Worm (Caenorhabditis elegans) whole organism, L3 larva: Measurements from ENCODE around the gene R11E3.2.

Experiments
- R02D3.7 ChIP-seq: fragments of 150-350 bp; optimal IDR thresholded peaks from 2 replicates; lab custom pipeline; 2014; ENCODE audit warnings: missing biosample characterization, missing genetic modification characterization
- ZK546.5 ChIP-seq: sonication (generic microtip); optimal IDR thresholded peaks from 2 replicates; lab custom pipeline; 2017; ENCODE audit warnings: missing biosample characterization, missing genetic modification characterization
- aly-2 ChIP-seq: fragments of 150-350 bp; optimal IDR thresholded peaks from 2 replicates; lab custom pipeline; 2014; ENCODE audit warnings: missing biosample characterization, missing genetic modification characterization
- ama-1 ChIP-seq: fragments of 150-350 bp; optimal IDR thresholded peaks from 2 replicates; lab custom pipeline; 2018
- ceh-16 ChIP-seq: sonication (generic microtip); optimal IDR thresholded peaks from 2 replicates; lab custom pipeline; 2017; ENCODE audit warnings: missing biosample characterization, missing genetic modification characterization
- ceh-28 ChIP-seq: fragments of 150-350 bp; optimal IDR thresholded peaks from 2 replicates; lab custom pipeline; 2014; ENCODE audit warnings: missing biosample characterization, missing genetic modification reagents, missing genetic modification characterization
- ceh-82 ChIP-seq: fragments of 150-350 bp; optimal IDR thresholded peaks from 2 replicates; lab custom pipeline; 2014; ENCODE audit warnings: missing biosample characterization, missing genetic modification characterization
- ceh-9 ChIP-seq: sonication (generic microtip); optimal IDR thresholded peaks from 2 replicates; lab custom pipeline; 2018; ENCODE audit warnings: missing biosample characterization, missing genetic modification characterization
- daf-12 ChIP-seq: fragments of 150-350 bp; optimal IDR thresholded peaks from 2 replicates; lab custom pipeline; 2014; ENCODE audit warnings: missing biosample characterization, missing genetic modification reagents, missing genetic modification characterization
- egl-27 ChIP-seq: sonication (generic microtip); optimal IDR thresholded peaks from 4 replicates; lab custom pipeline; 2017; ENCODE audit warnings: missing biosample characterization, missing genetic modification reagents, missing genetic modification characterization
- egl-5 ChIP-seq: fragments of 150-350 bp; optimal IDR thresholded peaks from 2 replicates; lab custom pipeline; 2017; ENCODE audit warnings: missing biosample characterization, missing genetic modification reagents, missing genetic modification characterization, inconsistent platforms
- elt-1 ChIP-seq: fragments of 150-350 bp; optimal IDR thresholded peaks from 2 replicates; lab custom pipeline; 2014; ENCODE audit warnings: missing biosample characterization, missing genetic modification characterization
- elt-2 ChIP-seq: sonication (generic microtip); optimal IDR thresholded peaks from 2 replicates; lab custom pipeline; 2016; ENCODE audit warnings: missing genetic modification reagents, mild to moderate bottlenecking, missing genetic modification characterization, missing compliant biosample characterization
- elt-3 ChIP-seq, 3 experiments: fragments of 150-350 bp in 1 of 3; sonication (generic microtip) in 2 of 3; optimal IDR thresholded peaks; 2 replicates in 2 of 3; 4 replicates in 1 of 3; lab custom pipeline; 2014 to 2017; ENCODE audit warnings: missing biosample characterization in 3 of 3, missing genetic modification characterization in 3 of 3
- eor-1 ChIP-seq, 2 experiments: fragments of 150-350 bp; optimal IDR thresholded peaks; 2 replicates each; lab custom pipeline; 2014 to 2018; ENCODE audit warnings: missing biosample characterization in 2 of 2, missing genetic modification characterization in 2 of 2
- fkh-10 ChIP-seq: sonication (generic microtip); optimal IDR thresholded peaks from 2 replicates; lab custom pipeline; 2017; ENCODE audit warnings: missing biosample characterization, missing genetic modification reagents, missing genetic modification characterization
- fkh-2 ChIP-seq: fragments of 150-350 bp; optimal IDR thresholded peaks from 2 replicates; lab custom pipeline; 2014; ENCODE audit warnings: missing biosample characterization, missing genetic modification reagents, missing genetic modification characterization
- fos-1 ChIP-seq: fragments of 150-350 bp; optimal IDR thresholded peaks from 2 replicates; lab custom pipeline; 2014; ENCODE audit warnings: missing biosample characterization, missing genetic modification characterization
- hmg-11 ChIP-seq: sonication (generic microtip); optimal IDR thresholded peaks from 2 replicates; lab custom pipeline; 2016; ENCODE audit warnings: missing genetic modification characterization, missing compliant biosample characterization
- jun-1 ChIP-seq: fragments of 150-350 bp; optimal IDR thresholded peaks from 2 replicates; lab custom pipeline; 2014; ENCODE audit warnings: missing biosample characterization, missing genetic modification reagents, missing genetic modification characterization
- lin-15B ChIP-seq: fragments of 150-350 bp; optimal IDR thresholded peaks from 2 replicates; lab custom pipeline; 2014; ENCODE audit warnings: missing biosample characterization, missing genetic modification characterization
- lin-39 ChIP-seq: fragments of 150-350 bp; optimal IDR thresholded peaks from 2 replicates; lab custom pipeline; 2018; ENCODE audit warnings: missing biosample characterization, missing genetic modification reagents, missing genetic modification characterization
- lsy-12 ChIP-seq: sonication (generic microtip); optimal IDR thresholded peaks from 2 replicates; lab custom pipeline; 2016; ENCODE audit warnings: mild to moderate bottlenecking, missing genetic modification characterization, missing compliant biosample characterization
- mdl-1 ChIP-seq: fragments of 150-350 bp; optimal IDR thresholded peaks from 2 replicates; lab custom pipeline; 2014; ENCODE audit warnings: missing biosample characterization, missing genetic modification characterization
- mml-1 ChIP-seq: fragments of 150-350 bp; sonication (generic microtip); optimal IDR thresholded peaks from 3 replicates; lab custom pipeline; 2014; ENCODE audit warnings: missing biosample characterization, missing genetic modification characterization
- nfya-1 ChIP-seq: sonication (generic microtip); optimal IDR thresholded peaks from 2 replicates; lab custom pipeline; 2017; ENCODE audit warnings: missing genetic modification characterization, mild to moderate bottlenecking, missing compliant biosample characterization, antibody characterized with exemption, moderate library complexity; ENCODE audit not compliant: insufficient read depth
- nhr-11 ChIP-seq: fragments of 150-350 bp; optimal IDR thresholded peaks from 2 replicates; lab custom pipeline; 2014; ENCODE audit warnings: missing biosample characterization, missing genetic modification characterization
- nhr-12 ChIP-seq: fragments of 150-350 bp; optimal IDR thresholded peaks from 2 replicates; lab custom pipeline; 2014; ENCODE audit warnings: missing biosample characterization, missing genetic modification characterization
- nhr-23 ChIP-seq: fragments of 150-350 bp; optimal IDR thresholded peaks from 2 replicates; lab custom pipeline; 2014; ENCODE audit warnings: missing biosample characterization, missing genetic modification reagents, missing genetic modification characterization
- nhr-237 ChIP-seq: fragments of 150-350 bp; optimal IDR thresholded peaks from 2 replicates; lab custom pipeline; 2014; ENCODE audit warnings: missing biosample characterization, missing genetic modification characterization
- nhr-25 ChIP-seq: sonication (generic microtip); optimal IDR thresholded peaks from 2 replicates; lab custom pipeline; 2017; ENCODE audit warnings: missing biosample characterization, missing genetic modification characterization
- nhr-28 ChIP-seq: fragments of 150-350 bp; optimal IDR thresholded peaks from 2 replicates; lab custom pipeline; 2014; ENCODE audit warnings: missing biosample characterization, missing genetic modification characterization
- nhr-43 ChIP-seq: sonication (generic microtip); optimal IDR thresholded peaks from 2 replicates; lab custom pipeline; 2016; ENCODE audit warnings: mild to moderate bottlenecking, missing genetic modification characterization, missing compliant biosample characterization; ENCODE audit not compliant: poor library complexity, severe bottlenecking
- nhr-67 ChIP-seq: fragments of 150-350 bp; optimal IDR thresholded peaks from 2 replicates; lab custom pipeline; 2014; ENCODE audit warnings: missing biosample characterization, missing genetic modification characterization
- nhr-76 ChIP-seq: fragments of 150-350 bp; sonication (generic microtip); optimal IDR thresholded peaks from 5 replicates; lab custom pipeline; 2014; ENCODE audit warnings: missing biosample characterization, missing genetic modification characterization
- nhr-77 ChIP-seq: fragments of 150-350 bp; optimal IDR thresholded peaks from 2 replicates; lab custom pipeline; 2014; ENCODE audit warnings: missing biosample characterization, missing genetic modification characterization
- pha-4 ChIP-seq: fragments of 150-350 bp; optimal IDR thresholded peaks from 2 replicates; lab custom pipeline; 2014; ENCODE audit warnings: missing biosample characterization, missing genetic modification reagents, missing genetic modification characterization
- pqm-1 ChIP-seq: fragments of 150-350 bp; optimal IDR thresholded peaks from 2 replicates; lab custom pipeline; 2017; ENCODE audit warnings: missing biosample characterization, missing genetic modification characterization, inconsistent platforms
- sea-2 ChIP-seq: fragments of 150-350 bp; sonication (generic microtip); optimal IDR thresholded peaks from 4 replicates; lab custom pipeline; 2014; ENCODE audit warnings: missing biosample characterization, missing genetic modification reagents, missing genetic modification characterization
- skn-1 ChIP-seq: fragments of 150-350 bp; optimal IDR thresholded peaks from 2 replicates; lab custom pipeline; 2014; ENCODE audit warnings: missing biosample characterization, missing genetic modification characterization
- snpc-4 ChIP-seq: fragments of 150-350 bp; optimal IDR thresholded peaks from 2 replicates; lab custom pipeline; 2014; ENCODE audit warnings: missing biosample characterization, missing genetic modification characterization
- tbx-2 ChIP-seq: sonication (generic microtip); optimal IDR thresholded peaks from 2 replicates; lab custom pipeline; 2016; ENCODE audit warnings: mild to moderate bottlenecking, missing genetic modification characterization, missing compliant biosample characterization
- unc-39 ChIP-seq: sonication (generic microtip); optimal IDR thresholded peaks from 4 replicates; lab custom pipeline; 2017; ENCODE audit warnings: missing biosample characterization, missing genetic modification characterization
- unc-62 ChIP-seq: fragments of 150-350 bp; sonication (generic microtip); optimal IDR thresholded peaks from 4 replicates; lab custom pipeline; 2014; ENCODE audit warnings: missing biosample characterization, missing genetic modification reagents, missing genetic modification characterization
- zag-1 ChIP-seq: fragments of 150-350 bp; optimal IDR thresholded peaks from 2 replicates; lab custom pipeline; 2014; ENCODE audit warnings: missing biosample characterization, missing genetic modification characterization
- ztf-11 ChIP-seq: fragments of 150-350 bp; optimal IDR thresholded peaks from 2 replicates; lab custom pipeline; 2014; ENCODE audit warnings: missing biosample characterization, missing genetic modification characterization
- ztf-4 ChIP-seq: fragments of 150-350 bp; optimal IDR thresholded peaks from 2 replicates; lab custom pipeline; 2014; ENCODE audit warnings: missing biosample characterization, missing genetic modification characterization

Gene R11E3.2

ce11 chrIV:4749155-4749554, 22.7 kb upstream of the R11E3.2 start:
- TF ChIP-seq nhr-25 (tag; lab: Kevin White, UChicago) (no peak), nhr-77 (no peak)
- TF ChIP-seq, all 47 proteins: peak for 0

- TF ChIP-seq mml-1 (tag; lab: Kevin White, UChicago): no peak
- TF ChIP-seq elt-2 (tag; lab: Kevin White, UChicago): peak; percentile 98
- peak; percentile 98 for TF ChIP-seq tbx-2
- peak; percentile 100 for TF ChIP-seq fkh-10 (GFP tag; lab: Kevin White, UChicago)
- peak; percentile 97 for TF ChIP-seq aly-2 (tag; lab: Kevin White, UChicago)
- TF ChIP-seq ceh-16: peak; percentile 60
- TF ChIP-seq ceh-28 (tag; lab: Kevin White, UChicago): peak; percentile 98
- peak; percentile 97 for TF ChIP-seq nhr-77
- peak; percentile 100 for TF ChIP-seq nfya-1 (tag; lab: Kevin White, UChicago)
- peak; percentile 85 for TF ChIP-seq sea-2 (GFP tag; lab: Kevin White, UChicago)
- peak; percentile 99 for TF ChIP-seq lin-39 (tag; lab: Kevin White, UChicago)
- TF ChIP-seq egl-5 (tag; lab: Kevin White, UChicago): peak; percentile 98
- peak; percentile 100 for TF ChIP-seq nhr-23 (tag; lab: Kevin White, UChicago)
- peak; percentile 100 for TF ChIP-seq lin-15B (tag; lab: Kevin White, UChicago)
- TF ChIP-seq zag-1 (tag; lab: Kevin White, UChicago): peak; percentile 87
- peak; percentile 97 for TF ChIP-seq elt-1 (tag; lab: Kevin White, UChicago)
- TF ChIP-seq daf-12 (tag; lab: Kevin White, UChicago): peak; percentile 87
- TF ChIP-seq skn-1 (tag; lab: Kevin White, UChicago): peak; percentile 97
- peak; percentile 100 for TF ChIP-seq pha-4 (tag; lab: Kevin White, UChicago)
- TF ChIP-seq nhr-11 (tag; lab: Kevin White, UChicago): peak; percentile 98
- TF ChIP-seq elt-3 (tag; optimal IDR thresholded peaks at IDR 0.05; lab: Kevin White, UChicago): peak; percentile 94 to 97 (median 94)
- TF ChIP-seq fkh-2 (tag; lab: Kevin White, UChicago): peak; percentile 83
- peak; percentile 100 for TF ChIP-seq nhr-25 (tag; lab: Kevin White, UChicago)
- no peak for TF ChIP-seq eor-1 (tag; optimal IDR thresholded peaks at IDR 0.05; lab: Kevin White, UChicago)
- TF ChIP-seq ZK546.5 (tag; lab: Kevin White, UChicago): peak; percentile 83
- peak; percentile 42 for TF ChIP-seq unc-39 (tag; lab: Kevin White, UChicago)
- peak; percentile 97 for TF ChIP-seq unc-62 (GFP tag; lab: Kevin White, UChicago)
- peak; percentile 100 for TF ChIP-seq R02D3.7 (tag; lab: Kevin White, UChicago)
- peak; percentile 31 for TF ChIP-seq mdl-1 (tag; lab: Kevin White, UChicago)
- peak; percentile 94 for TF ChIP-seq fos-1 (tag; lab: Kevin White, UChicago)
- peak; percentile 39 for TF ChIP-seq nhr-237 (tag; lab: Kevin White, UChicago)
- TF ChIP-seq nhr-43 (tag; lab: Kevin White, UChicago): peak; percentile 99
- peak; percentile 100 for TF ChIP-seq pqm-1
- TF ChIP-seq nhr-28: peak; percentile 98
- TF ChIP-seq snpc-4 (tag; lab: Kevin White, UChicago): peak; percentile 98
- no peak for TF ChIP-seq ceh-9 (tag; lab: Kevin White, UChicago)
- peak; percentile 67 for TF ChIP-seq nhr-67
- TF ChIP-seq nhr-12 (tag; lab: Kevin White, UChicago): no peak
- TF ChIP-seq ceh-82: peak; percentile 98
- peak; percentile 90 for TF ChIP-seq nhr-76 (tag; lab: Kevin White, UChicago)
- TF ChIP-seq hmg-11 (tag; lab: Kevin White, UChicago): peak; percentile 100
- peak; percentile 64 for TF ChIP-seq ztf-11 (tag; lab: Kevin White, UChicago)
- peak; percentile 100 for TF ChIP-seq lsy-12
- peak; percentile 99 for TF ChIP-seq jun-1 (tag; lab: Kevin White, UChicago)
- TF ChIP-seq ama-1 (lab: Kevin White, UChicago): peak; percentile 91
- TF ChIP-seq egl-27 (tag; lab: Kevin White, UChicago): peak; percentile 94
- TF ChIP-seq ztf-4 (tag; lab: Kevin White, UChicago): peak; percentile 97
Observed at ce11 chrIV:4749728-4750278, 22.1 kb upstream of the R11E3.2 start, which contains the start of the genes rpl-20 and Y17G9B.5. Gene rpl-20 (minus strand): TSS chrIV:4749778. Gene Y17G9B.5 (plus strand): TSS chrIV:4750240.
